Worm (Caenorhabditis elegans) whole organism, early embryonic: ENCODE results near the gene flor-1.

Source experiments
- aly-1 ChIP-seq: sonication (generic microtip); optimal IDR thresholded peaks from 2 replicates; lab custom pipeline; 2016; ENCODE audit warnings: missing genetic modification characterization, missing compliant biosample characterization
- ama-1 ChIP-seq: fragments of 150-350 bp; optimal IDR thresholded peaks from 2 replicates; lab custom pipeline; 2014
- ceh-13 ChIP-seq: fragments of 200-800 bp; sonication (Bioruptor generic); optimal IDR thresholded peaks from 2 replicates; lab custom pipeline; 2018; ENCODE audit warnings: mild to moderate bottlenecking, missing genetic modification characterization, missing compliant biosample characterization
- flt-1 ChIP-seq: fragments of 200-800 bp; sonication (Bioruptor generic); IDR thresholded peaks from 2 replicates; pipeline ENCODE4 v1.3.6; 2022; ENCODE audit warnings: missing genetic modification characterization, missing compliant biosample characterization
- sea-1 ChIP-seq: fragments of 200-800 bp; sonication (Bioruptor generic); conservative IDR thresholded peaks from 2 replicates; pipeline ENCODE4 v1.3.6; 2022; ENCODE audit warnings: missing genetic modification characterization, missing compliant biosample characterization
- tbx-11 ChIP-seq: fragments of 200-800 bp; sonication (Bioruptor generic); IDR thresholded peaks from 2 replicates; pipeline ENCODE4 v1.3.6; 2022; ENCODE audit warnings: missing genetic modification characterization, missing compliant biosample characterization
- tbx-37 ChIP-seq: fragments of 200-800 bp; sonication (Bioruptor generic); conservative IDR thresholded peaks from 2 replicates; pipeline ENCODE4 v1.3.6; 2022; ENCODE audit warnings: missing genetic modification reagents, missing genetic modification characterization, missing compliant biosample characterization

ce11 chrV:15158691-15159090 lies 39.3 kb upstream of the flor-1 start, which contains the start of gene str-45:
- TF ChIP-seq ama-1 (no peak), flt-1 (no peak), sea-1 (GFP tag; lab: Robert Waterston, UW) (no peak), tbx-37 (GFP tag; lab: Robert Waterston, UW) (no peak), ceh-13 (no peak), aly-1 (tag; lab: Kevin White, UChicago) (no peak), tbx-11 (GFP tag; lab: Robert Waterston, UW) (no peak)
